Worm (Caenorhabditis elegans) whole organism, L1 larva: ENCODE data around the gene F55C9.15.
"Not testable (repeated sequence)": the region's sequence is repeated elsewhere in the genome, so short reads cannot be mapped to it uniquely, and the experiment has no call there.

Experiments
- ceh-82 ChIP-seq, 3 experiments: fragments of 150-350 bp in 1 of 3; sonication (generic microtip) in 2 of 3; optimal IDR thresholded peaks; 2 replicates each; lab custom pipeline; 2014 to 2017; ENCODE audit warnings: missing biosample characterization in 3 of 3, missing genetic modification characterization in 3 of 3
- efl-3 ChIP-seq: fragments of 200-800 bp; sonication (Bioruptor generic); optimal IDR thresholded peaks from 2 replicates; lab custom pipeline; 2018; ENCODE audit warnings: mild to moderate bottlenecking, missing genetic modification characterization, missing compliant biosample characterization
- egl-27 ChIP-seq, 2 experiments: fragments of 150-350 bp in 1 of 2; sonication (generic microtip); optimal IDR thresholded peaks; 3 replicates each; lab custom pipeline; 2017 to 2018; ENCODE audit warnings: missing biosample characterization in 2 of 2, missing genetic modification characterization in 2 of 2, missing genetic modification reagents in 2 of 2
- grh-1 ChIP-seq: fragments of 200-800 bp; sonication (Bioruptor generic); IDR thresholded peaks from 2 replicates; pipeline ENCODE4 v1.3.6; 2022; ENCODE audit warnings: missing genetic modification reagents, missing genetic modification characterization, missing compliant biosample characterization
- lin-13 ChIP-seq: fragments of 150-350 bp; optimal IDR thresholded peaks from 2 replicates; lab custom pipeline; 2014; ENCODE audit warnings: missing biosample characterization, missing genetic modification reagents, missing genetic modification characterization
- mep-1 ChIP-seq: fragments of 150-350 bp; optimal IDR thresholded peaks from 2 replicates; lab custom pipeline; 2014; ENCODE audit warnings: missing biosample characterization, missing genetic modification characterization
- nhr-12 ChIP-seq: sonication (generic microtip); optimal IDR thresholded peaks from 2 replicates; lab custom pipeline; 2017; ENCODE audit warnings: missing biosample characterization, missing genetic modification characterization
- nhr-20 ChIP-seq: sonication (generic microtip); optimal IDR thresholded peaks from 2 replicates; lab custom pipeline; 2016; ENCODE audit warnings: mild to moderate bottlenecking, missing genetic modification characterization, missing compliant biosample characterization
- ztf-11 ChIP-seq, 2 experiments: sonication (generic microtip); optimal IDR thresholded peaks; 2 replicates each; lab custom pipeline; 2016 to 2017; ENCODE audit warnings: missing genetic modification characterization in 2 of 2, missing biosample characterization in 1 of 2, missing compliant biosample characterization in 1 of 2
- ztf-4 ChIP-seq: fragments of 150-350 bp; optimal IDR thresholded peaks from 2 replicates; lab custom pipeline; 2014; ENCODE audit warnings: missing biosample characterization, missing genetic modification characterization

DNA sequence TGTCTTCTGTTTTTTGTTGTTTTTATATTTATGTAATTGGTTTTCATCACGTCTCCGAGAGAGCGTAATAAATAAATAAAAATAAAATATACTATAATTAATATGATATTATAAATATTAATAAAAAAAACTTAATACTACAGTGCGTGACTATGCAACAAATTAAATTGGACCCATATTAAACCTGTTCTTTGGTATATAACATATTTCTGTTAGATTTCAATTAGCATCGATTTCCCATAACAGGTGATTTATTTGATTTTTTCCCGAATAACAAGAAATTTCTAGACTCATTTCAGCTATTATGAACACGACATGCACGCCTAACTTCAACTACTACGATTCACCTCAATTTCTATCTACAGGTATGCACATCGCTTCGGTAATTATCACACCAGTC lies 10.3 kb upstream of the F55C9.15 start, which contains the start of gene srh-208:
- TF ChIP-seq ceh-82 (tag; optimal IDR thresholded peaks at IDR 0.05; lab: Kevin White, UChicago); nhr-12 (tag; lab: Kevin White, UChicago); ztf-11 (tag; optimal IDR thresholded peaks at IDR 0.05; lab: Kevin White, UChicago); egl-27 (tag; optimal IDR thresholded peaks at IDR 0.05; lab: Kevin White, UChicago); mep-1 (tag; lab: Kevin White, UChicago); nhr-20 (tag; lab: Kevin White, UChicago); ztf-4 (tag; lab: Kevin White, UChicago); lin-13 (GFP tag; lab: Kevin White, UChicago); efl-3; grh-1: not testable (repeated sequence)
